Worm (Caenorhabditis elegans) whole organism, late embryonic: ENCODE data around the gene skat-1.

Experiments used
- ahr-1 ChIP-seq: sonication (generic microtip); optimal IDR thresholded peaks from 2 replicates; lab custom pipeline; 2016; ENCODE audit warnings: missing genetic modification characterization, missing compliant biosample characterization
- ceh-30 ChIP-seq: fragments of 150-350 bp; optimal IDR thresholded peaks from 2 replicates; lab custom pipeline; 2014; ENCODE audit warnings: missing biosample characterization, missing genetic modification characterization
- ceh-31 ChIP-seq: sonication (generic microtip); optimal IDR thresholded peaks from 2 replicates; lab custom pipeline; 2016; ENCODE audit warnings: missing genetic modification characterization, missing compliant biosample characterization
- ceh-34 ChIP-seq: sonication (generic microtip); optimal IDR thresholded peaks from 2 replicates; lab custom pipeline; 2016; ENCODE audit warnings: mild to moderate bottlenecking, missing genetic modification characterization, missing compliant biosample characterization
- ceh-48 ChIP-seq: sonication (generic microtip); optimal IDR thresholded peaks from 2 replicates; lab custom pipeline; 2016; ENCODE audit warnings: missing genetic modification characterization, inconsistent platforms, missing compliant biosample characterization
- dmd-4 ChIP-seq: sonication (generic microtip); optimal IDR thresholded peaks from 2 replicates; lab custom pipeline; 2016; ENCODE audit warnings: borderline replicate concordance, missing genetic modification characterization, missing compliant biosample characterization
- fax-1 ChIP-seq: sonication (generic microtip); optimal IDR thresholded peaks from 2 replicates; lab custom pipeline; 2016; ENCODE audit warnings: missing genotype, missing genetic modification characterization, missing compliant biosample characterization
- fkh-10 ChIP-seq: fragments of 150-350 bp; optimal IDR thresholded peaks from 2 replicates; lab custom pipeline; 2014; ENCODE audit warnings: missing biosample characterization, missing genetic modification reagents, missing genetic modification characterization
- pag-3 ChIP-seq: sonication (generic microtip); optimal IDR thresholded peaks from 2 replicates; lab custom pipeline; 2016; ENCODE audit warnings: missing compliant biosample characterization, missing genetic modification characterization, borderline replicate concordance
- rnt-1 ChIP-seq: sonication (generic microtip); optimal IDR thresholded peaks from 2 replicates; lab custom pipeline; 2016; ENCODE audit warnings: missing genetic modification characterization, missing compliant biosample characterization
- sdc-2 ChIP-seq: sonication (generic microtip); optimal IDR thresholded peaks from 2 replicates; lab custom pipeline; 2016; ENCODE audit warnings: missing genotype, missing genetic modification characterization, missing compliant biosample characterization
- sox-4 ChIP-seq: sonication (generic microtip); optimal IDR thresholded peaks from 2 replicates; lab custom pipeline; 2017; ENCODE audit warnings: mild to moderate bottlenecking, missing genetic modification characterization, inconsistent platforms, missing compliant biosample characterization
- ttx-3 ChIP-seq: sonication (generic microtip); optimal IDR thresholded peaks from 2 replicates; lab custom pipeline; 2016; ENCODE audit warnings: missing genetic modification reagents, missing genetic modification characterization, missing compliant biosample characterization
- unc-3 ChIP-seq, 2 experiments: fragments of 200-800 bp in 1 of 2; sonication (Bioruptor generic) in 1 of 2; sonication (generic microtip) in 1 of 2; conservative IDR thresholded peaks in 1 of 2; optimal IDR thresholded peaks in 1 of 2; 2 replicates each; pipeline versions ENCODE4 v1.3.6 to Lab custom; 2016 to 2022; ENCODE audit warnings: missing compliant biosample characterization in 2 of 2, missing genetic modification characterization in 2 of 2, missing genetic modification reagents in 1 of 2
- unc-42 ChIP-seq: sonication (generic microtip); optimal IDR thresholded peaks from 2 replicates; lab custom pipeline; 2016; ENCODE audit warnings: missing genotype, missing genetic modification characterization, missing compliant biosample characterization
- ztf-16 ChIP-seq: sonication (generic microtip); optimal IDR thresholded peaks from 2 replicates; lab custom pipeline; 2017; ENCODE audit warnings: missing genetic modification characterization, missing compliant biosample characterization

The skat-1 gene

ce11 chrIII:8949147-8949546 is 47.4 kb downstream of the skat-1 start:
- TF ChIP-seq ahr-1 (tag; lab: Kevin White, UChicago) (no peak), ceh-30 (no peak), pag-3 (no peak), ceh-48 (tag; lab: Kevin White, UChicago) (no peak), unc-3 (GFP tag; conservative IDR thresholded peaks at IDR 0.05; lab: Robert Waterston, UW) (no peak), unc-3 (tag; optimal IDR thresholded peaks at IDR 0.05; lab: Kevin White, UChicago) (no peak), ceh-31 (tag; lab: Kevin White, UChicago) (no peak), ceh-34 (tag; lab: Kevin White, UChicago) (no peak), fkh-10 (GFP tag; lab: Kevin White, UChicago) (no peak), sdc-2 (tag; lab: Kevin White, UChicago) (no peak), ttx-3 (tag; lab: Kevin White, UChicago) (no peak), dmd-4 (tag; lab: Kevin White, UChicago) (no peak), rnt-1 (tag; lab: Kevin White, UChicago) (no peak), ztf-16 (tag; lab: Kevin White, UChicago) (no peak), fax-1 (no peak), sox-4 (tag; lab: Kevin White, UChicago) (no peak)

ce11 chrIII:8946285-8946684 is 50.3 kb downstream of the skat-1 start:
- TF ChIP-seq ceh-31 (tag; lab: Kevin White, UChicago): no peak
- TF ChIP-seq unc-42 (tag; lab: Kevin White, UChicago): peak; percentile 3
